Fruit fly (Drosophila melanogaster) whole organism, prepupa: ENCODE measurements around the gene EloA.

ENCODE experiments used
- CG10631 ChIP-seq: fragments of 200-800 bp; sonication (Bioruptor generic); optimal IDR thresholded peaks from 2 replicates; lab custom pipeline; 2016; ENCODE audit warnings: missing biosample characterization, missing genetic modification characterization
- CG10669 ChIP-seq: fragments of 200-800 bp; sonication (Bioruptor generic); optimal IDR thresholded peaks from 3 replicates; lab custom pipeline; 2018; ENCODE audit warnings: missing biosample characterization, mild to moderate bottlenecking, missing genetic modification characterization, moderate library complexity
- CG11294 ChIP-seq: fragments of 200-800 bp; sonication (Bioruptor generic); IDR thresholded peaks from 2 replicates; pipeline ENCODE4 v1.3.6; 2022; ENCODE audit warnings: missing biosample characterization, missing genetic modification characterization
- CG11902 ChIP-seq: fragments of 200-800 bp; sonication (Bioruptor generic); optimal IDR thresholded peaks from 3 replicates; lab custom pipeline; 2016; ENCODE audit warnings: missing biosample characterization, missing genetic modification characterization
- CG15336 ChIP-seq: fragments of 200-800 bp; sonication (Bioruptor generic); IDR thresholded peaks from 2 replicates; pipeline ENCODE4 v1.3.6; 2022; ENCODE audit warnings: missing biosample characterization, missing genetic modification characterization
- CG1621 ChIP-seq: fragments of 200-800 bp; sonication (Bioruptor generic); optimal IDR thresholded peaks from 3 replicates; lab custom pipeline; 2018; ENCODE audit warnings: missing biosample characterization, mild to moderate bottlenecking, missing genetic modification characterization
- CG16779 ChIP-seq: fragments of 200-800 bp; sonication (Bioruptor generic); optimal IDR thresholded peaks from 3 replicates; lab custom pipeline; 2017; ENCODE audit warnings: missing biosample characterization, mild to moderate bottlenecking, missing genetic modification characterization
- CG3032 ChIP-seq: fragments of 200-800 bp; optimal IDR thresholded peaks from 2 replicates; lab custom pipeline; 2019; ENCODE audit warnings: missing biosample characterization, mild to moderate bottlenecking, missing genetic modification characterization, moderate library complexity
- CG31627 ChIP-seq: fragments of 200-800 bp; sonication (Bioruptor generic); optimal IDR thresholded peaks from 3 replicates; lab custom pipeline; 2016; ENCODE audit warnings: missing biosample characterization, missing genetic modification characterization
- CG32006 ChIP-seq: fragments of 200-800 bp; sonication (Bioruptor generic); optimal IDR thresholded peaks from 3 replicates; lab custom pipeline; 2017; ENCODE audit warnings: missing biosample characterization, mild to moderate bottlenecking, missing genetic modification characterization
- CG3919 ChIP-seq: fragments of 200-800 bp; sonication (Bioruptor generic); optimal IDR thresholded peaks from 3 replicates; lab custom pipeline; 2016; ENCODE audit warnings: missing biosample characterization, missing genetic modification characterization
- CG4318 ChIP-seq: fragments of 200-800 bp; sonication (Bioruptor generic); optimal IDR thresholded peaks from 3 replicates; lab custom pipeline; 2017; ENCODE audit warnings: missing biosample characterization, mild to moderate bottlenecking, missing genetic modification characterization
- CG6163 ChIP-seq: fragments of 200-800 bp; sonication (Bioruptor generic); IDR thresholded peaks from 3 replicates; pipeline ENCODE4 v1.3.6; 2022; ENCODE audit warnings: missing biosample characterization, missing genetic modification characterization
- CG6808 ChIP-seq: fragments of 200-800 bp; sonication (Bioruptor generic); optimal IDR thresholded peaks from 3 replicates; lab custom pipeline; 2017; ENCODE audit warnings: missing biosample characterization, missing genetic modification characterization, mild to moderate bottlenecking, moderate library complexity, missing genetic modification reagents
- CG6854 ChIP-seq: fragments of 200-800 bp; sonication (Bioruptor generic); optimal IDR thresholded peaks from 2 replicates; lab custom pipeline; 2017; ENCODE audit warnings: missing biosample characterization, mild to moderate bottlenecking, missing genetic modification characterization
- CG7368 ChIP-seq: fragments of 200-800 bp; sonication (Bioruptor generic); optimal IDR thresholded peaks from 3 replicates; lab custom pipeline; 2016; ENCODE audit warnings: missing biosample characterization, missing genetic modification characterization
- CG8632 ChIP-seq: fragments of 200-800 bp; sonication (Bioruptor generic); optimal IDR thresholded peaks from 3 replicates; lab custom pipeline; 2016; ENCODE audit warnings: missing biosample characterization, missing genetic modification characterization
- CG9139 ChIP-seq: fragments of 200-800 bp; sonication (Bioruptor generic); optimal IDR thresholded peaks from 3 replicates; lab custom pipeline; 2017; ENCODE audit warnings: missing biosample characterization, mild to moderate bottlenecking, missing genetic modification characterization
- Eip78C ChIP-seq: fragments of 200-800 bp; sonication (Bioruptor generic); peaks from one replicate; lab custom pipeline; 2016; ENCODE audit warnings: missing biosample characterization, missing genetic modification characterization
- Eip93F ChIP-seq: fragments of 200-800 bp; sonication (Bioruptor generic); optimal IDR thresholded peaks from 2 replicates; lab custom pipeline; 2016; ENCODE audit warnings: missing biosample characterization, mild to moderate bottlenecking, missing genetic modification characterization
- Ets21C ChIP-seq: fragments of 200-800 bp; sonication (Bioruptor generic); optimal IDR thresholded peaks from 3 replicates; lab custom pipeline; 2016; ENCODE audit warnings: missing biosample characterization, missing genetic modification characterization
- Ets96B ChIP-seq: fragments of 200-800 bp; optimal IDR thresholded peaks from 2 replicates; lab custom pipeline; 2019; ENCODE audit warnings: missing biosample characterization, mild to moderate bottlenecking, missing genetic modification characterization, moderate library complexity
- Gug ChIP-seq: fragments of 200-800 bp; sonication (Bioruptor generic); IDR thresholded peaks from 2 replicates; pipeline ENCODE4 v1.3.6; 2022; ENCODE audit warnings: missing biosample characterization, missing genetic modification characterization
- Hr4 ChIP-seq: fragments of 200-800 bp; sonication (Bioruptor generic); optimal IDR thresholded peaks from 3 replicates; lab custom pipeline; 2016; ENCODE audit warnings: missing biosample characterization, missing genetic modification characterization
- Lpt ChIP-seq: fragments of 200-800 bp; sonication (Bioruptor generic); optimal IDR thresholded peaks from 3 replicates; lab custom pipeline; 2016; ENCODE audit warnings: missing biosample characterization, missing genetic modification characterization
- Met ChIP-seq: fragments of 200-800 bp; sonication (Bioruptor generic); optimal IDR thresholded peaks from 3 replicates; lab custom pipeline; 2016; ENCODE audit warnings: missing biosample characterization, missing genetic modification characterization
- OdsH ChIP-seq: fragments of 200-800 bp; sonication (Bioruptor generic); optimal IDR thresholded peaks from 3 replicates; lab custom pipeline; 2016; ENCODE audit warnings: missing biosample characterization, missing genetic modification characterization
- Smox ChIP-seq: fragments of 200-800 bp; sonication (Bioruptor generic); optimal IDR thresholded peaks from 3 replicates; lab custom pipeline; 2016; ENCODE audit warnings: missing biosample characterization, missing genetic modification characterization
- Sox102F ChIP-seq: fragments of 200-800 bp; sonication (Bioruptor generic); optimal IDR thresholded peaks from 2 replicates; lab custom pipeline; 2016; ENCODE audit warnings: missing biosample characterization, mild to moderate bottlenecking, missing genetic modification characterization
- Sox14 ChIP-seq: fragments of 200-800 bp; sonication (Bioruptor generic); optimal IDR thresholded peaks from 3 replicates; lab custom pipeline; 2016; ENCODE audit warnings: missing biosample characterization, missing genetic modification characterization
- achi ChIP-seq: fragments of 200-800 bp; sonication (Bioruptor generic); optimal IDR thresholded peaks from 3 replicates; lab custom pipeline; 2016; ENCODE audit warnings: missing biosample characterization, missing genetic modification characterization
- acj6 ChIP-seq: fragments of 200-800 bp; sonication (Bioruptor generic); optimal IDR thresholded peaks from 3 replicates; lab custom pipeline; 2016; ENCODE audit warnings: missing biosample characterization, missing genetic modification characterization
- cyc ChIP-seq: fragments of 200-800 bp; sonication (Bioruptor generic); optimal IDR thresholded peaks from 3 replicates; lab custom pipeline; 2016; ENCODE audit warnings: missing biosample characterization, missing genetic modification characterization
- dac ChIP-seq: fragments of 200-800 bp; sonication (Bioruptor generic); optimal IDR thresholded peaks from 2 replicates; lab custom pipeline; 2017; ENCODE audit warnings: missing biosample characterization, mild to moderate bottlenecking, missing genetic modification characterization
- dsx ChIP-seq: fragments of 200-800 bp; optimal IDR thresholded peaks from 3 replicates; lab custom pipeline; 2019; ENCODE audit warnings: missing biosample characterization, mild to moderate bottlenecking, missing genetic modification characterization, moderate library complexity; ENCODE audit not compliant: poor library complexity, severe bottlenecking
- eg ChIP-seq: fragments of 200-800 bp; sonication (Bioruptor generic); IDR thresholded peaks from 3 replicates; pipeline ENCODE4 v1.3.6; 2022; ENCODE audit warnings: missing biosample characterization, missing genetic modification characterization
- esn ChIP-seq: fragments of 200-800 bp; sonication (Bioruptor generic); optimal IDR thresholded peaks from 2 replicates; lab custom pipeline; 2016; ENCODE audit warnings: missing biosample characterization, mild to moderate bottlenecking, missing genetic modification characterization, moderate library complexity
- fd59A ChIP-seq: fragments of 200-800 bp; sonication (Bioruptor generic); optimal IDR thresholded peaks from 2 replicates; lab custom pipeline; 2017; ENCODE audit warnings: missing biosample characterization, mild to moderate bottlenecking, missing genetic modification characterization, missing genetic modification reagents
- fkh ChIP-seq: fragments of 200-800 bp; sonication (Bioruptor generic); optimal IDR thresholded peaks from 3 replicates; lab custom pipeline; 2017; ENCODE audit warnings: missing biosample characterization, mild to moderate bottlenecking, missing genetic modification characterization, moderate library complexity
- lz ChIP-seq: fragments of 200-800 bp; sonication (Bioruptor generic); optimal IDR thresholded peaks from 3 replicates; lab custom pipeline; 2016; ENCODE audit warnings: missing biosample characterization, missing genetic modification characterization
- pdm3 ChIP-seq: fragments of 200-800 bp; sonication (Bioruptor generic); optimal IDR thresholded peaks from 3 replicates; lab custom pipeline; 2016; ENCODE audit warnings: missing biosample characterization, missing genetic modification characterization
- salr ChIP-seq, 2 experiments: fragments of 200-800 bp; sonication (Bioruptor generic); optimal IDR thresholded peaks; 3 replicates each; lab custom pipeline; 2016 to 2018; ENCODE audit warnings: missing biosample characterization in 2 of 2, missing genetic modification characterization in 2 of 2, mild to moderate bottlenecking in 1 of 2
- spab ChIP-seq: fragments of 200-800 bp; sonication (Bioruptor generic); optimal IDR thresholded peaks from 2 replicates; lab custom pipeline; 2017; ENCODE audit warnings: missing biosample characterization, mild to moderate bottlenecking, missing genetic modification characterization, missing genetic modification reagents
- ss ChIP-seq, 2 experiments: fragments of 200-800 bp; sonication (Bioruptor generic); optimal IDR thresholded peaks; 2 replicates in 1 of 2; 3 replicates in 1 of 2; lab custom pipeline; 2017 to 2018; ENCODE audit warnings: mild to moderate bottlenecking in 2 of 2, missing biosample characterization in 2 of 2, missing genetic modification characterization in 2 of 2, moderate library complexity in 1 of 2
- svp ChIP-seq: fragments of 200-800 bp; sonication (Bioruptor generic); peaks from one replicate; lab custom pipeline; 2016; ENCODE audit warnings: missing biosample characterization, missing genetic modification characterization
- topi ChIP-seq: fragments of 200-800 bp; sonication (Bioruptor generic); optimal IDR thresholded peaks from 3 replicates; lab custom pipeline; 2016; ENCODE audit warnings: missing biosample characterization, missing genetic modification characterization
- vri ChIP-seq: fragments of 200-800 bp; sonication (Bioruptor generic); optimal IDR thresholded peaks from 3 replicates; lab custom pipeline; 2016; ENCODE audit warnings: missing biosample characterization, mild to moderate bottlenecking, missing genetic modification characterization

Gene EloA

DNA sequence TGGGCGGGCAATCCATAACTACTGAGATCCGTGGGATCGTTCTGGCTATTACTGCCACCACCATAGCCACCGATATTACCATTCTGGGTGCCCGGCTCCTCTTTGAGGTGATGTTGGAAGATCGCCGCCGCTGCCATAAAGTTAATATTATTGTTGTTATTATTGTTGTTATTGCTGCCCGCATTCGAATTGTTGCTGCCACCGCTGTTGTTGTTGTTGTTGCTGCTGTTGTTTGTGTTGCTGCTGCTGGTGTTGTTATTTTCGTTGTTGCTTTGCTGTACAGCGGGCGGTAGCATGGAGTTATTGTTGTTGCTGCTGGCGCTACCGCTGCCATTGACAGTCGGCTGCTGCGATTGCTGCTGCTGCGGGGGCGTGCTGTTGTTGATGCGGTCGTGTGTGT, 40.9 kb downstream of the EloA start:
- TF ChIP-seq CG6808 (GFP tag; lab: Kevin White, UChicago) (no peak), Sox14 (no peak), lz (no peak), Eip93F (GFP tag; lab: Kevin White, UChicago) (no peak), CG8632 (GFP tag; lab: Kevin White, UChicago) (no peak), CG10669 (GFP tag; lab: Kevin White, UChicago) (no peak), CG3032 (tag; lab: Kevin White, UChicago) (no peak), cyc (GFP tag; lab: Kevin White, UChicago) (no peak), OdsH (GFP tag; lab: Kevin White, UChicago) (no peak)

DNA sequence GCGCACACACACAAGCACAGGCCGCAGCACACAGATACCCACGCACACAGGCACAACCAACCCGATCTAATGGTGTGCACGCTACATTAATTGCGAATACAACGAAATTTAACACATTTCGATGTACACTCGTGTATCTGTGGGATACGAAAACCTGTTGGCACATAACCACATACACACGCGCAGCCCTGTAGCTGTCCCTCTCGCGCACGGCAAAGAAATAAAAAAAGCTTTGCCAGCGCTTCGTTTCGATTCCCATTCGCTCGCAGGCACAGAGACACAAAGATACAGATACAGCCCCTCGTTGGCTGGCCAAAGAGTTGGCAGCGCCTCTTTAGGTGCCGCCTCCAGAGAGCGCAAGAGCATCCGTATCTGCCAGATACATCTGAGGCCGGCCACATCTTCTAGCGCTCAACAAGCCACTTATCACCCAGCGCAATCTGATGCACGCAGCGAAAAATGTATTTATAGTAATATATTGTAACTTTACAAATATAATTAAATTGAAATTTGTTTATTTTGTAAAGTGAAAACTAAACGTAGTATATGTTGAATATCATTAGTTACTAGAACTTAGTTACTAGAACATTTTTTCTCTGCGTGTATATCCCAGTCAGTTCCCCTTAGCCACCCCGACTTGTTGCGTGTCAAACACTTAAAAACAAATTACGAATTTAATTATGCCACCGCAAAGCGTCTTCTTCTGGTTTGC, 41.9 kb downstream of the EloA start:
- TF ChIP-seq CG10669 (GFP tag; lab: Kevin White, UChicago), result no peak
- TF ChIP-seq Ets96B, result peak; percentile 53
- no peak for TF ChIP-seq Ets21C (GFP tag; lab: Kevin White, UChicago)
- no peak for TF ChIP-seq pdm3 (GFP tag; lab: Kevin White, UChicago)
- peak; percentile 38 for TF ChIP-seq fd59A
- peak; percentile 27 for TF ChIP-seq CG9139 (GFP tag; lab: Kevin White, UChicago)
- no peak for TF ChIP-seq svp
- TF ChIP-seq ss (GFP tag; optimal IDR thresholded peaks at IDR 0.05; lab: Kevin White, UChicago), result peak; percentile 57 to 79
- peak; percentile 44 for TF ChIP-seq CG3919
- peak; percentile 36 for TF ChIP-seq vri (GFP tag; lab: Kevin White, UChicago)
- peak; percentile 57 for TF ChIP-seq CG6808 (GFP tag; lab: Kevin White, UChicago)
- TF ChIP-seq OdsH (GFP tag; lab: Kevin White, UChicago), result no peak
- peak; percentile 22; the same call in 1 of the 2 replicates for TF ChIP-seq Gug (GFP tag; lab: Robert Waterston, UW)
- no peak for TF ChIP-seq Met (GFP tag; lab: Kevin White, UChicago)
- TF ChIP-seq lz, result no peak
- peak; percentile 84 for TF ChIP-seq Eip78C (GFP tag; lab: Kevin White, UChicago)
- TF ChIP-seq acj6 (GFP tag; lab: Kevin White, UChicago), result peak; percentile 53
- peak; percentile 18 for TF ChIP-seq CG6854 (GFP tag; lab: Kevin White, UChicago)
- peak; percentile 43 for TF ChIP-seq Sox102F (GFP tag; lab: Kevin White, UChicago)
- TF ChIP-seq CG3032 (tag; lab: Kevin White, UChicago), result peak; percentile 47
- TF ChIP-seq achi, result peak; percentile 44
- TF ChIP-seq CG4318 (GFP tag; lab: Kevin White, UChicago), result no peak
- no peak for TF ChIP-seq CG31627
- TF ChIP-seq CG10631 (GFP tag; lab: Kevin White, UChicago), result peak; percentile 61
- peak; percentile 65 for TF ChIP-seq CG15336 (GFP tag; lab: Robert Waterston, UW)
- TF ChIP-seq esn (GFP tag; lab: Kevin White, UChicago), result peak; percentile 37
- TF ChIP-seq CG32006, result peak; percentile 50
- no peak; the same call in none of the 2 replicates for TF ChIP-seq CG11294 (GFP tag; lab: Robert Waterston, UW)
- no peak for TF ChIP-seq CG7368 (GFP tag; lab: Kevin White, UChicago)
- peak; percentile 37 for TF ChIP-seq spab (GFP tag; lab: Kevin White, UChicago)
- TF ChIP-seq CG6163, result peak; percentile 89
- peak; percentile 21 to 61 for TF ChIP-seq salr (GFP tag; optimal IDR thresholded peaks at IDR 0.05; lab: Kevin White, UChicago)
- peak; percentile 37 for TF ChIP-seq fkh (GFP tag; lab: Kevin White, UChicago)
- peak; percentile 3 for TF ChIP-seq dsx (GFP tag; lab: Kevin White, UChicago)
- TF ChIP-seq CG1621, result peak; percentile 58
- TF ChIP-seq Sox14, result no peak
- peak; percentile 35 for TF ChIP-seq CG8632 (GFP tag; lab: Kevin White, UChicago)
- peak; percentile 85 for TF ChIP-seq eg
- peak; percentile 3 for TF ChIP-seq topi (GFP tag; lab: Kevin White, UChicago)
- TF ChIP-seq Lpt (GFP tag; lab: Kevin White, UChicago), result peak; percentile 22
- no peak for TF ChIP-seq CG11902 (GFP tag; lab: Kevin White, UChicago)
- TF ChIP-seq dac (GFP tag; lab: Kevin White, UChicago), result peak; percentile 6
- no peak for TF ChIP-seq CG16779
- no peak for TF ChIP-seq Smox (GFP tag; lab: Kevin White, UChicago)
- peak; percentile 22 for TF ChIP-seq Hr4 (GFP tag; lab: Kevin White, UChicago)
